Fruit fly (Drosophila melanogaster) ovary, adult (tissue): ENCODE measurements around the gene CG7634.

Source experiments
- CG17801 ChIP-seq: fragments of 200-800 bp; optimal IDR thresholded peaks from 2 replicates; lab custom pipeline; 2019; ENCODE audit warnings: missing biosample characterization, mild to moderate bottlenecking, missing genetic modification characterization, moderate library complexity; ENCODE audit not compliant: partially characterized antibody

CG7634 gene

dm6 chr3L:21565126-21565525 is at the start of gene CG7634:
CG7634 (plus strand) TSS chr3L:21565426.
- no peak for TF ChIP-seq CG17801

- peak; percentile 86 for TF ChIP-seq CG17801
Measured at dm6 chr3L:21515823-21516715, 49.2 kb upstream of the CG7634 start, which contains the start of the genes SAK and Cdk12. SAK (minus strand) TSS chr3L:21515887. Cdk12 (plus strand) TSS chr3L:21516306.

dm6 chr3L:21516716-21517266 is 48.4 kb upstream of the CG7634 start:
- peak; percentile 19 for TF ChIP-seq CG17801

- no peak for TF ChIP-seq CG17801
Measured at dm6 chr3L:21518345-21518744, 46.9 kb upstream of the CG7634 start.

- no peak for TF ChIP-seq CG17801
Measured at dm6 chr3L:21523059-21523836, 42.0 kb upstream of the CG7634 start, which contains the start of gene CG7611. CG7611 (plus strand) TSS chr3L:21523186.

dm6 chr3L:21524071-21524889 is 40.9 kb upstream of the CG7634 start:
- no peak for TF ChIP-seq CG17801

dm6 chr3L:21529108-21529507 is 36.1 kb upstream of the CG7634 start, which contains the start of gene Arv1:
Arv1 (minus strand) TSS chr3L:21529333.
- TF ChIP-seq CG17801, result no peak

dm6 chr3L:21533270-21533948 is 31.8 kb upstream of the CG7634 start, which contains the start of gene Mkrn1:
Mkrn1 (minus strand) TSS chr3L:21533713.
- peak; percentile 62 for TF ChIP-seq CG17801

dm6 chr3L:21534360-21534759 is 30.9 kb upstream of the CG7634 start, which contains the start of gene ppk5:
ppk5 (plus strand) TSS chr3L:21534660.
- no peak for TF ChIP-seq CG17801

dm6 chr3L:21536857-21537256 is 28.4 kb upstream of the CG7634 start, which contains the start of gene Rpn10:
Rpn10 (plus strand) TSS chr3L:21537000.
- no peak for TF ChIP-seq CG17801

dm6 chr3L:21538893-21539244 is 26.4 kb upstream of the CG7634 start:
- TF ChIP-seq CG17801, result no peak

dm6 chr3L:21539245-21540196 is 25.7 kb upstream of the CG7634 start, which contains the start of the genes COX8 and VhaM9.7-b:
COX8 (minus strand) TSS chr3L:21539447.
VhaM9.7-b (plus strand) TSS chr3L:21539862.
- TF ChIP-seq CG17801, result peak; percentile 33

dm6 chr3L:21542059-21542458 is 23.2 kb upstream of the CG7634 start, which contains the start of gene CG33290:
CG33290 (plus strand) TSS chr3L:21542359.
- TF ChIP-seq CG17801, result no peak

dm6 chr3L:21554752-21555151 is 10.5 kb upstream of the CG7634 start, which contains the start of gene Wnk:
Wnk (minus strand) TSS chr3L:21554928.
- no peak for TF ChIP-seq CG17801
